Fruit fly (Drosophila melanogaster) whole organism, embryonic: Measurements from ENCODE around the gene Irbp18.

ENCODE experiments used
- Atf-2 ChIP-seq: fragments of 200-800 bp; sonication (Bioruptor generic); optimal IDR thresholded peaks from 2 replicates; lab custom pipeline; 2016; ENCODE audit warnings: missing biosample characterization, missing genetic modification characterization
- Atf3 ChIP-seq: fragments of 200-800 bp; sonication (Bioruptor generic); optimal IDR thresholded peaks from 3 replicates; lab custom pipeline; 2016; ENCODE audit warnings: missing biosample characterization, missing genetic modification characterization
- CG10274 ChIP-seq: fragments of 200-800 bp; sonication (Bioruptor generic); optimal IDR thresholded peaks from 3 replicates; lab custom pipeline; 2017; ENCODE audit warnings: missing biosample characterization, mild to moderate bottlenecking, missing genetic modification characterization
- CG10431 ChIP-seq: fragments of 200-800 bp; sonication (Bioruptor generic); optimal IDR thresholded peaks from 3 replicates; lab custom pipeline; 2018; ENCODE audit warnings: missing biosample characterization, mild to moderate bottlenecking, missing genetic modification characterization
- CG12391 ChIP-seq: fragments of 200-800 bp; sonication (Bioruptor generic); optimal IDR thresholded peaks from 3 replicates; lab custom pipeline; 2018; ENCODE audit warnings: missing biosample characterization, mild to moderate bottlenecking, missing genetic modification characterization, moderate library complexity
- CG14667 ChIP-seq: fragments of 200-800 bp; sonication (Bioruptor generic); IDR thresholded peaks from 2 replicates; pipeline ENCODE4 v1.3.6; 2022; ENCODE audit warnings: missing biosample characterization, missing genetic modification characterization
- CG18476 ChIP-seq: fragments of 200-800 bp; sonication (Bioruptor generic); optimal IDR thresholded peaks from 2 replicates; lab custom pipeline; 2016; ENCODE audit warnings: missing biosample characterization, mild to moderate bottlenecking, missing genetic modification characterization
- CG2712 ChIP-seq: fragments of 200-800 bp; optimal IDR thresholded peaks from 3 replicates; lab custom pipeline; 2019; ENCODE audit warnings: missing biosample characterization, mild to moderate bottlenecking, missing genetic modification characterization, moderate library complexity
- CG30020 ChIP-seq: fragments of 200-800 bp; optimal IDR thresholded peaks from 2 replicates; lab custom pipeline; 2019; ENCODE audit warnings: missing biosample characterization, mild to moderate bottlenecking, missing genetic modification characterization, moderate library complexity
- CG30431 ChIP-seq: fragments of 200-800 bp; sonication (Bioruptor generic); optimal IDR thresholded peaks from 2 replicates; lab custom pipeline; 2017; ENCODE audit warnings: missing biosample characterization, missing genetic modification characterization
- CG32767 ChIP-seq: fragments of 200-800 bp; sonication (Bioruptor generic); IDR thresholded peaks from 2 replicates; pipeline ENCODE4 v1.3.6; 2022; ENCODE audit warnings: missing biosample characterization, missing genetic modification characterization
- CG33557 ChIP-seq: fragments of 200-800 bp; sonication (Bioruptor generic); optimal IDR thresholded peaks from 2 replicates; lab custom pipeline; 2019; ENCODE audit warnings: missing biosample characterization, mild to moderate bottlenecking, missing genetic modification characterization, moderate library complexity
- CG3407 ChIP-seq: fragments of 200-800 bp; sonication (Bioruptor generic); optimal IDR thresholded peaks from 2 replicates; lab custom pipeline; 2018; ENCODE audit warnings: missing biosample characterization, mild to moderate bottlenecking, missing genetic modification characterization
- CG4328 ChIP-seq: fragments of 200-800 bp; sonication (Bioruptor generic); optimal IDR thresholded peaks from 3 replicates; lab custom pipeline; 2017; ENCODE audit warnings: missing biosample characterization, missing genetic modification reagents, missing genetic modification characterization
- CG5245 ChIP-seq: fragments of 200-800 bp; sonication (Bioruptor generic); optimal IDR thresholded peaks from 3 replicates; lab custom pipeline; 2016; ENCODE audit warnings: missing biosample characterization, missing genetic modification characterization
- CG6791 ChIP-seq: fragments of 200-800 bp; sonication (Bioruptor generic); IDR thresholded peaks from 3 replicates; pipeline ENCODE4 v1.3.6; 2022; ENCODE audit warnings: missing biosample characterization, missing genetic modification characterization; ENCODE audit not compliant: partially characterized antibody
- CG7928 ChIP-seq: fragments of 200-800 bp; sonication (Bioruptor generic); optimal IDR thresholded peaks from 2 replicates; lab custom pipeline; 2017; ENCODE audit warnings: missing biosample characterization, mild to moderate bottlenecking, missing genetic modification characterization
- CG7987 ChIP-seq: fragments of 200-800 bp; sonication (Bioruptor generic); optimal IDR thresholded peaks from 2 replicates; lab custom pipeline; 2018; ENCODE audit warnings: missing biosample characterization, mild to moderate bottlenecking, missing genetic modification characterization, moderate library complexity
- CG8281 ChIP-seq: fragments of 200-800 bp; sonication (Bioruptor generic); optimal IDR thresholded peaks from 2 replicates; lab custom pipeline; 2018; ENCODE audit warnings: missing biosample characterization, mild to moderate bottlenecking, missing genetic modification characterization, moderate library complexity
- CG8388 ChIP-seq: fragments of 200-800 bp; sonication (Bioruptor generic); optimal IDR thresholded peaks from 2 replicates; lab custom pipeline; 2019; ENCODE audit warnings: missing biosample characterization, mild to moderate bottlenecking, missing genetic modification characterization, moderate library complexity
- CG9876 ChIP-seq: fragments of 200-800 bp; sonication (Bioruptor generic); optimal IDR thresholded peaks from 2 replicates; lab custom pipeline; 2016; ENCODE audit warnings: missing biosample characterization, missing genetic modification characterization
- CHES-1-like ChIP-seq: fragments of 200-800 bp; sonication (Bioruptor generic); optimal IDR thresholded peaks from 2 replicates; lab custom pipeline; 2016; ENCODE audit warnings: missing biosample characterization, missing genetic modification characterization
- Chrac-16 ChIP-seq: fragments of 200-800 bp; sonication (Bioruptor generic); optimal IDR thresholded peaks from 3 replicates; lab custom pipeline; 2016; ENCODE audit warnings: missing biosample characterization, missing genetic modification characterization
- Dip2 ChIP-seq: fragments of 200-800 bp; sonication (Bioruptor generic); IDR thresholded peaks from 2 replicates; pipeline ENCODE4 v1.3.6; 2022; ENCODE audit warnings: missing biosample characterization, missing genetic modification characterization
- Doc3 ChIP-seq: fragments of 200-800 bp; sonication (Bioruptor generic); IDR thresholded peaks from 3 replicates; pipeline ENCODE4 v1.3.6; 2022; ENCODE audit warnings: missing biosample characterization, missing genetic modification characterization; ENCODE audit not compliant: partially characterized antibody
- Fer1 ChIP-seq: fragments of 200-800 bp; sonication (Bioruptor generic); optimal IDR thresholded peaks from 2 replicates; lab custom pipeline; 2017; ENCODE audit warnings: missing biosample characterization, mild to moderate bottlenecking, missing genetic modification characterization
- Fer2 ChIP-seq: fragments of 200-800 bp; sonication (Bioruptor generic); optimal IDR thresholded peaks from 2 replicates; lab custom pipeline; 2018; ENCODE audit warnings: missing biosample characterization, mild to moderate bottlenecking, missing genetic modification characterization, moderate library complexity
- HLHmδ ChIP-seq: fragments of 200-800 bp; sonication (Bioruptor generic); optimal IDR thresholded peaks from 2 replicates; lab custom pipeline; 2018; ENCODE audit warnings: missing biosample characterization, mild to moderate bottlenecking, missing genetic modification characterization, moderate library complexity
- Hand ChIP-seq: fragments of 200-800 bp; sonication (Bioruptor generic); optimal IDR thresholded peaks from 2 replicates; lab custom pipeline; 2017; ENCODE audit warnings: mild to moderate bottlenecking, missing biosample characterization, missing genetic modification reagents, missing genetic modification characterization
- Mes4 ChIP-seq: fragments of 200-800 bp; sonication (Bioruptor generic); optimal IDR thresholded peaks from 2 replicates; lab custom pipeline; 2016; ENCODE audit warnings: missing biosample characterization, missing genetic modification characterization
- Nf-YC ChIP-seq: fragments of 200-800 bp; optimal IDR thresholded peaks from 3 replicates; lab custom pipeline; 2019; ENCODE audit warnings: missing biosample characterization, mild to moderate bottlenecking, missing genetic modification characterization, moderate library complexity
- Opbp ChIP-seq: fragments of 200-800 bp; sonication (Bioruptor generic); IDR thresholded peaks from 3 replicates; pipeline ENCODE4 v1.3.6; 2022; ENCODE audit warnings: missing biosample characterization, missing genetic modification characterization; ENCODE audit not compliant: partially characterized antibody
- Optix ChIP-seq: fragments of 200-800 bp; sonication (Bioruptor generic); IDR thresholded peaks from 3 replicates; pipeline ENCODE4 v1.3.6; 2022; ENCODE audit warnings: missing biosample characterization, missing genetic modification characterization
- Poxn ChIP-seq: fragments of 200-800 bp; sonication (Bioruptor generic); IDR thresholded peaks from 2 replicates; pipeline ENCODE4 v1.3.6; 2022; ENCODE audit warnings: missing biosample characterization, missing genetic modification characterization
- Sry-δ ChIP-seq: fragments of 200-800 bp; sonication (Bioruptor generic); optimal IDR thresholded peaks from 2 replicates; lab custom pipeline; 2016; ENCODE audit warnings: missing biosample characterization, missing genetic modification characterization
- ac ChIP-seq: fragments of 200-800 bp; sonication (Bioruptor generic); optimal IDR thresholded peaks from 3 replicates; lab custom pipeline; 2017; ENCODE audit warnings: missing biosample characterization, mild to moderate bottlenecking, missing genetic modification characterization
- ara ChIP-seq: fragments of 200-800 bp; sonication (Bioruptor generic); IDR thresholded peaks from 2 replicates; pipeline ENCODE4 v1.3.6; 2022; ENCODE audit warnings: missing biosample characterization, missing genetic modification characterization
- crp ChIP-seq, 2 experiments: fragments of 200-800 bp; sonication (Bioruptor generic); optimal IDR thresholded peaks; 2 replicates in 1 of 2; 3 replicates in 1 of 2; lab custom pipeline; 2017; ENCODE audit warnings: missing biosample characterization in 2 of 2, missing genetic modification characterization in 2 of 2, mild to moderate bottlenecking in 1 of 2, moderate library complexity in 1 of 2
- disco-r ChIP-seq: fragments of 200-800 bp; sonication (Bioruptor generic); optimal IDR thresholded peaks from 2 replicates; lab custom pipeline; 2016; ENCODE audit warnings: missing biosample characterization, missing genetic modification characterization
- fd96Cb ChIP-seq: fragments of 200-800 bp; sonication (Bioruptor generic); optimal IDR thresholded peaks from 2 replicates; lab custom pipeline; 2018; ENCODE audit warnings: missing biosample characterization, mild to moderate bottlenecking, missing genetic modification characterization, moderate library complexity
- h ChIP-seq: fragments of >200 bp; optimal IDR thresholded peaks from 2 replicates; lab custom pipeline; 2017
- hbn ChIP-seq: fragments of 200-800 bp; sonication (Bioruptor generic); IDR thresholded peaks from 2 replicates; pipeline ENCODE4 v1.3.6; 2022; ENCODE audit warnings: missing biosample characterization, missing genetic modification characterization; ENCODE audit not compliant: partially characterized antibody
- kah ChIP-seq: fragments of 200-800 bp; sonication (Bioruptor generic); optimal IDR thresholded peaks from 2 replicates; lab custom pipeline; 2018; ENCODE audit warnings: missing biosample characterization, mild to moderate bottlenecking, missing genetic modification characterization
- p53 ChIP-seq: fragments of 200-800 bp; sonication (Bioruptor generic); optimal IDR thresholded peaks from 2 replicates; lab custom pipeline; 2016; ENCODE audit warnings: missing biosample characterization, missing genetic modification characterization
- pzg ChIP-seq: fragments of 200-800 bp; sonication (Bioruptor generic); optimal IDR thresholded peaks from 3 replicates; lab custom pipeline; 2018; ENCODE audit warnings: missing biosample characterization, mild to moderate bottlenecking, missing genetic modification characterization, moderate library complexity
- schlank ChIP-seq: fragments of 200-800 bp; sonication (Bioruptor generic); optimal IDR thresholded peaks from 2 replicates; lab custom pipeline; 2018; ENCODE audit warnings: missing biosample characterization, mild to moderate bottlenecking, missing genetic modification characterization
- scrt ChIP-seq: fragments of 200-800 bp; sonication (Bioruptor generic); optimal IDR thresholded peaks from 2 replicates; lab custom pipeline; 2018; ENCODE audit warnings: missing biosample characterization, mild to moderate bottlenecking, missing genetic modification characterization, moderate library complexity
- sna ChIP-seq: fragments of 200-800 bp; sonication (Bioruptor generic); IDR thresholded peaks from 2 replicates; pipeline ENCODE4 v1.3.6; 2022; ENCODE audit warnings: missing biosample characterization, missing genetic modification characterization; ENCODE audit not compliant: partially characterized antibody
- sqz ChIP-seq: fragments of 200-800 bp; sonication (Bioruptor generic); optimal IDR thresholded peaks from 3 replicates; lab custom pipeline; 2018; ENCODE audit warnings: missing biosample characterization, mild to moderate bottlenecking, missing genetic modification characterization
- tin ChIP-seq: fragments of 200-800 bp; sonication (Bioruptor generic); optimal IDR thresholded peaks from 3 replicates; lab custom pipeline; 2016; ENCODE audit warnings: missing biosample characterization, missing genetic modification characterization
- toy ChIP-seq: fragments of 200-800 bp; sonication (Bioruptor generic); IDR thresholded peaks from 2 replicates; pipeline ENCODE4 v1.3.6; 2022; ENCODE audit warnings: missing biosample characterization, missing genetic modification characterization
- zfh1 ChIP-seq: fragments of 200-800 bp; sonication (Bioruptor generic); IDR thresholded peaks from 3 replicates; pipeline ENCODE4 v1.3.6; 2022; ENCODE audit warnings: missing biosample characterization, missing genetic modification characterization

Irbp18 gene

dm6 chr3L:11107432-11107831 lies 9.4 kb upstream of the Irbp18 start, which contains the start of gene CG32073 (continued):
- no peak for TF ChIP-seq Fer2 (tag; lab: Kevin White, UChicago)
- no peak for TF ChIP-seq CHES-1-like (GFP tag; lab: Kevin White, UChicago)
- peak; percentile 26 for TF ChIP-seq CG3407 (GFP tag; lab: Kevin White, UChicago)
- TF ChIP-seq Doc3 (GFP tag; lab: Robert Waterston, UW) = no peak
- no peak for TF ChIP-seq CG32767 (GFP tag; lab: Robert Waterston, UW)
- TF ChIP-seq Opbp (GFP tag; lab: Robert Waterston, UW) = no peak
- TF ChIP-seq CG8281 (tag; lab: Kevin White, UChicago) = no peak
- no peak for TF ChIP-seq CG7928 (GFP tag; lab: Kevin White, UChicago)
- no peak for TF ChIP-seq sna (GFP tag; lab: Robert Waterston, UW)
- no peak for TF ChIP-seq h
- no peak for TF ChIP-seq Dip2 (GFP tag; lab: Robert Waterston, UW)
- no peak for TF ChIP-seq CG6791 (GFP tag; lab: Robert Waterston, UW)
- no peak for TF ChIP-seq hbn (GFP tag; lab: Robert Waterston, UW)
- no peak for TF ChIP-seq kah (GFP tag; lab: Kevin White, UChicago)
- no peak for TF ChIP-seq disco-r (GFP tag; lab: Kevin White, UChicago)
- TF ChIP-seq Mes4 (GFP tag; lab: Kevin White, UChicago) = no peak
- no peak for TF ChIP-seq ara (GFP tag; lab: Robert Waterston, UW)
- TF ChIP-seq scrt = no peak
- no peak for TF ChIP-seq CG30020 (tag; lab: Kevin White, UChicago)
- TF ChIP-seq CG33557 = no peak
- no peak for TF ChIP-seq tin (GFP tag; lab: Kevin White, UChicago)
- no peak for TF ChIP-seq pzg (GFP tag; lab: Kevin White, UChicago)
- peak; percentile 29 for TF ChIP-seq Sry-δ
- TF ChIP-seq Optix (GFP tag; lab: Robert Waterston, UW) = no peak
- TF ChIP-seq CG30431 (GFP tag; lab: Kevin White, UChicago) = no peak
- TF ChIP-seq zfh1 (GFP tag; lab: Robert Waterston, UW) = no peak
- TF ChIP-seq Atf3 (GFP tag; lab: Kevin White, UChicago) = no peak
- TF ChIP-seq ac (GFP tag; lab: Kevin White, UChicago) = no peak
- no peak for TF ChIP-seq CG9876 (GFP tag; lab: Kevin White, UChicago)
- no peak for TF ChIP-seq CG4328
- no peak for TF ChIP-seq CG8388 (GFP tag; lab: Kevin White, UChicago)
- no peak for TF ChIP-seq CG5245 (GFP tag; lab: Kevin White, UChicago)
- no peak for TF ChIP-seq p53 (GFP tag; lab: Kevin White, UChicago)
- TF ChIP-seq Poxn (GFP tag; lab: Robert Waterston, UW) = no peak
- TF ChIP-seq CG18476 (GFP tag; lab: Kevin White, UChicago) = no peak
- no peak for TF ChIP-seq CG10431
- no peak for TF ChIP-seq Nf-YC (tag; lab: Kevin White, UChicago)
- peak; percentile 56 for TF ChIP-seq Fer1 (GFP tag; lab: Kevin White, UChicago)
- no peak for TF ChIP-seq CG7987 (GFP tag; lab: Kevin White, UChicago)
- TF ChIP-seq schlank (tag; lab: Kevin White, UChicago) = peak; percentile 33
- no peak for TF ChIP-seq CG14667
- TF ChIP-seq CG2712 (tag; lab: Kevin White, UChicago) = peak; percentile 44
- no peak for TF ChIP-seq Chrac-16 (GFP tag; lab: Kevin White, UChicago)
- TF ChIP-seq crp (GFP tag; optimal IDR thresholded peaks at IDR 0.05; lab: Kevin White, UChicago) = no peak
- no peak for TF ChIP-seq CG10274 (GFP tag; lab: Kevin White, UChicago)
- TF ChIP-seq CG12391 (tag; lab: Kevin White, UChicago) = no peak
- no peak for TF ChIP-seq sqz (GFP tag; lab: Kevin White, UChicago)
- no peak for TF ChIP-seq Atf-2 (GFP tag; lab: Kevin White, UChicago)
- TF ChIP-seq HLHmδ (GFP tag; lab: Kevin White, UChicago) = no peak
- peak; percentile 28 for TF ChIP-seq fd96Cb (tag; lab: Kevin White, UChicago)
- no peak for TF ChIP-seq toy (GFP tag; lab: Robert Waterston, UW)
- no peak for TF ChIP-seq Hand
